Fruit fly (Drosophila melanogaster) whole organism, embryonic: ENCODE results near the gene CanB.

Experiments
- Aef1 ChIP-seq: fragments of 200-800 bp; sonication (Bioruptor generic); IDR thresholded peaks from 3 replicates; pipeline ENCODE4 v1.3.6; 2022; ENCODE audit warnings: missing biosample characterization, missing genetic modification characterization
- Awh ChIP-seq: fragments of 200-800 bp; sonication (Bioruptor generic); IDR thresholded peaks from 2 replicates; pipeline ENCODE4, ENCODE4 v1.3.6; 2022; ENCODE audit warnings: missing biosample characterization, missing genetic modification characterization
- Bteb2 ChIP-seq: fragments of 200-800 bp; sonication (Bioruptor generic); optimal IDR thresholded peaks from 2 replicates; lab custom pipeline; 2016; ENCODE audit warnings: missing biosample characterization, missing genetic modification characterization
- CG10147 ChIP-seq: fragments of 200-800 bp; sonication (Bioruptor generic); optimal IDR thresholded peaks from 2 replicates; lab custom pipeline; 2019; ENCODE audit warnings: missing biosample characterization, mild to moderate bottlenecking, missing genetic modification characterization, moderate library complexity
- CG10274 ChIP-seq: fragments of 200-800 bp; sonication (Bioruptor generic); optimal IDR thresholded peaks from 3 replicates; lab custom pipeline; 2017; ENCODE audit warnings: missing biosample characterization, mild to moderate bottlenecking, missing genetic modification characterization
- CG11504 ChIP-seq: fragments of 200-800 bp; sonication (Bioruptor generic); optimal IDR thresholded peaks from 3 replicates; lab custom pipeline; 2019; ENCODE audit warnings: missing biosample characterization, mild to moderate bottlenecking, missing genetic modification characterization, moderate library complexity
- CG11560 ChIP-seq: fragments of 200-800 bp; sonication (Bioruptor generic); IDR thresholded peaks from 3 replicates; pipeline ENCODE4 v1.3.6; 2022; ENCODE audit warnings: missing biosample characterization, missing genetic modification characterization
- CG14050 ChIP-seq: fragments of 200-800 bp; sonication (Bioruptor generic); IDR thresholded peaks from 3 replicates; pipeline ENCODE4 v1.3.6; 2022; ENCODE audit warnings: missing biosample characterization, missing genetic modification characterization
- CG1602 ChIP-seq: fragments of 200-800 bp; sonication (Bioruptor generic); optimal IDR thresholded peaks from 3 replicates; lab custom pipeline; 2016; ENCODE audit warnings: missing biosample characterization, missing genetic modification characterization
- CG1647 ChIP-seq: fragments of 200-800 bp; sonication (Bioruptor generic); optimal IDR thresholded peaks from 3 replicates; lab custom pipeline; 2016; ENCODE audit warnings: missing biosample characterization, missing genetic modification characterization
- CG17568 ChIP-seq: fragments of 200-800 bp; sonication (Bioruptor generic); optimal IDR thresholded peaks from 2 replicates; lab custom pipeline; 2018; ENCODE audit warnings: missing biosample characterization, mild to moderate bottlenecking, missing genetic modification characterization, moderate library complexity
- CG2116 ChIP-seq: fragments of 200-800 bp; sonication (Bioruptor generic); optimal IDR thresholded peaks from 3 replicates; lab custom pipeline; 2018; ENCODE audit warnings: missing biosample characterization, mild to moderate bottlenecking, missing genetic modification characterization
- CG31388 ChIP-seq: fragments of 200-800 bp; sonication (Bioruptor generic); optimal IDR thresholded peaks from 2 replicates; lab custom pipeline; 2016; ENCODE audit warnings: missing biosample characterization, missing genetic modification characterization
- CG34422 ChIP-seq: fragments of 200-800 bp; sonication (Bioruptor generic); IDR thresholded peaks from 3 replicates; pipeline ENCODE4 v1.3.6; 2022; ENCODE audit warnings: missing biosample characterization, missing genetic modification characterization
- CG3726 ChIP-seq: fragments of 200-800 bp; sonication (Bioruptor generic); IDR thresholded peaks from 3 replicates; pipeline ENCODE4, ENCODE4 v1.3.6; 2022; ENCODE audit warnings: missing biosample characterization, missing genetic modification characterization
- CG3847 ChIP-seq: fragments of 200-800 bp; sonication (Bioruptor generic); IDR thresholded peaks from 2 replicates; pipeline ENCODE4 v1.3.6; 2022; ENCODE audit warnings: missing biosample characterization, missing genetic modification characterization
- CG4360 ChIP-seq: fragments of 200-800 bp; sonication (Bioruptor generic); IDR thresholded peaks from 2 replicates; pipeline ENCODE4 v1.3.6; 2022; ENCODE audit warnings: missing biosample characterization, missing genetic modification characterization
- CG4820 ChIP-seq: fragments of 200-800 bp; sonication (Bioruptor generic); optimal IDR thresholded peaks from 3 replicates; lab custom pipeline; 2016; ENCODE audit warnings: missing biosample characterization, missing genetic modification characterization
- CG6254 ChIP-seq: fragments of 200-800 bp; sonication (Bioruptor generic); optimal IDR thresholded peaks from 3 replicates; lab custom pipeline; 2017; ENCODE audit warnings: mild to moderate bottlenecking, missing biosample characterization, missing genetic modification reagents, missing genetic modification characterization
- CG8944 ChIP-seq: fragments of 200-800 bp; sonication (Bioruptor generic); optimal IDR thresholded peaks from 3 replicates; lab custom pipeline; 2016; ENCODE audit warnings: missing biosample characterization, missing genetic modification characterization
- CG9215 ChIP-seq: fragments of 200-800 bp; sonication (Bioruptor generic); IDR thresholded peaks from 2 replicates; pipeline ENCODE4 v1.3.6; 2022; ENCODE audit warnings: missing biosample characterization, missing genetic modification characterization
- CG9932 ChIP-seq: fragments of 200-800 bp; sonication (Bioruptor generic); IDR thresholded peaks from 2 replicates; pipeline ENCODE4 v1.3.6; 2022; ENCODE audit warnings: missing biosample characterization, missing genetic modification characterization
- CTCF ChIP-seq: fragments of 200-800 bp; sonication (Bioruptor generic); optimal IDR thresholded peaks from 2 replicates; lab custom pipeline; 2017; ENCODE audit warnings: missing biosample characterization, mild to moderate bottlenecking, missing genetic modification characterization, moderate library complexity
- Camta ChIP-seq: fragments of 200-800 bp; sonication (Bioruptor generic); optimal IDR thresholded peaks from 2 replicates; lab custom pipeline; 2016; ENCODE audit warnings: missing biosample characterization, missing genetic modification characterization
- Chrac-16 ChIP-seq: fragments of 200-800 bp; sonication (Bioruptor generic); optimal IDR thresholded peaks from 3 replicates; lab custom pipeline; 2016; ENCODE audit warnings: missing biosample characterization, missing genetic modification characterization
- D ChIP-seq, 2 experiments: fragments of 200-800 bp in 1 of 2; fragments of >200 bp in 1 of 2; sonication (Bioruptor generic) in 1 of 2; optimal IDR thresholded peaks; 2 replicates in 1 of 2; 3 replicates in 1 of 2; lab custom pipeline; 2017; ENCODE audit warnings: mild to moderate bottlenecking in 1 of 2, missing biosample characterization in 1 of 2, missing genetic modification characterization in 1 of 2, missing genetic modification reagents in 1 of 2
- E2f2 ChIP-seq: fragments of 200-800 bp; sonication (Bioruptor generic); IDR thresholded peaks from 2 replicates; pipeline ENCODE4 v1.3.6; 2022; ENCODE audit warnings: missing biosample characterization, missing genetic modification characterization
- Eip74EF ChIP-seq, 2 experiments: fragments of 200-800 bp in 1 of 2; fragments of >200 bp in 1 of 2; sonication (Bioruptor generic) in 1 of 2; optimal IDR thresholded peaks; 2 replicates each; lab custom pipeline; 2017 to 2019; ENCODE audit warnings: missing biosample characterization in 2 of 2, missing genetic modification characterization in 2 of 2, mild to moderate bottlenecking in 1 of 2, moderate library complexity in 1 of 2
- Fer1 ChIP-seq: fragments of 200-800 bp; sonication (Bioruptor generic); optimal IDR thresholded peaks from 2 replicates; lab custom pipeline; 2017; ENCODE audit warnings: missing biosample characterization, mild to moderate bottlenecking, missing genetic modification characterization
- Fer2 ChIP-seq: fragments of 200-800 bp; sonication (Bioruptor generic); optimal IDR thresholded peaks from 2 replicates; lab custom pipeline; 2018; ENCODE audit warnings: missing biosample characterization, mild to moderate bottlenecking, missing genetic modification characterization, moderate library complexity
- HmgD ChIP-seq: fragments of 200-800 bp; sonication (Bioruptor generic); optimal IDR thresholded peaks from 3 replicates; lab custom pipeline; 2016; ENCODE audit warnings: missing biosample characterization, missing genetic modification characterization
- Lpt ChIP-seq: fragments of >200 bp; optimal IDR thresholded peaks from 2 replicates; lab custom pipeline; 2018; ENCODE audit warnings: missing biosample characterization, missing genetic modification characterization
- Meics ChIP-seq: fragments of 200-800 bp; sonication (Bioruptor generic); optimal IDR thresholded peaks from 2 replicates; lab custom pipeline; 2017; ENCODE audit warnings: missing biosample characterization, mild to moderate bottlenecking, missing genetic modification characterization
- Mes4 ChIP-seq: fragments of 200-800 bp; sonication (Bioruptor generic); optimal IDR thresholded peaks from 2 replicates; lab custom pipeline; 2016; ENCODE audit warnings: missing biosample characterization, missing genetic modification characterization
- Neu2 ChIP-seq: fragments of 200-800 bp; sonication (Bioruptor generic); optimal IDR thresholded peaks from 3 replicates; lab custom pipeline; 2016; ENCODE audit warnings: missing biosample characterization, missing genetic modification characterization, borderline replicate concordance
- Ravus ChIP-seq: fragments of 200-800 bp; sonication (Bioruptor generic); IDR thresholded peaks from 2 replicates; pipeline ENCODE4 v1.3.6; 2022; ENCODE audit warnings: missing biosample characterization, missing genetic modification characterization
- Trl ChIP-seq, 3 experiments: fragments of >200 bp in 2 of 3; fragments of 200-800 bp in 1 of 3; sonication (Bioruptor generic) in 1 of 3; optimal IDR thresholded peaks; 2 replicates in 1 of 3; 3 replicates in 2 of 3; lab custom pipeline; 2016 to 2017; ENCODE audit warnings: missing biosample characterization in 1 of 3, missing genetic modification characterization in 1 of 3
- ato ChIP-seq: fragments of 200-800 bp; sonication (Bioruptor generic); IDR thresholded peaks from 2 replicates; pipeline ENCODE4 v1.3.6; 2022; ENCODE audit warnings: missing biosample characterization, missing genetic modification characterization; ENCODE audit not compliant: partially characterized antibody
- chinmo ChIP-seq: fragments of 200-800 bp; sonication (Bioruptor generic); IDR thresholded peaks from 4 replicates; pipeline ENCODE4 v1.3.6; 2022; ENCODE audit warnings: missing biosample characterization, missing genetic modification characterization; ENCODE audit not compliant: partially characterized antibody
- ci ChIP-seq: fragments of 200-800 bp; sonication (Bioruptor generic); IDR thresholded peaks from 3 replicates; pipeline ENCODE4 v1.3.6; 2022; ENCODE audit warnings: missing biosample characterization, missing genetic modification characterization
- danr ChIP-seq: fragments of 200-800 bp; sonication (Bioruptor generic); IDR thresholded peaks from 2 replicates; pipeline ENCODE4 v1.3.6; 2022; ENCODE audit warnings: missing biosample characterization, missing genetic modification characterization
- dmrt99B ChIP-seq: fragments of 200-800 bp; sonication (Bioruptor generic); optimal IDR thresholded peaks from 2 replicates; lab custom pipeline; 2018; ENCODE audit warnings: missing biosample characterization, mild to moderate bottlenecking, missing genetic modification characterization, moderate library complexity
- grn ChIP-seq: fragments of 200-800 bp; sonication (Bioruptor generic); optimal IDR thresholded peaks from 3 replicates; lab custom pipeline; 2017; ENCODE audit warnings: missing biosample characterization, missing genetic modification characterization
- ham ChIP-seq: fragments of 200-800 bp; sonication (Bioruptor generic); IDR thresholded peaks from 2 replicates; pipeline ENCODE4 v1.3.6; 2022; ENCODE audit warnings: missing biosample characterization, missing genetic modification characterization
- hb ChIP-seq: fragments of 200-800 bp; sonication (Bioruptor generic); IDR thresholded peaks from 3 replicates; pipeline ENCODE4 v1.3.6; 2022; ENCODE audit warnings: missing biosample characterization, missing genetic modification characterization; ENCODE audit not compliant: partially characterized antibody
- jing ChIP-seq: fragments of 200-800 bp; sonication (Bioruptor generic); optimal IDR thresholded peaks from 2 replicates; lab custom pipeline; 2018; ENCODE audit warnings: missing biosample characterization, mild to moderate bottlenecking, missing genetic modification characterization
- kay ChIP-seq: fragments of 200-800 bp; sonication (Bioruptor generic); optimal IDR thresholded peaks from 2 replicates; lab custom pipeline; 2016; ENCODE audit warnings: missing biosample characterization, missing genetic modification characterization
- mam ChIP-seq: fragments of 200-800 bp; sonication (Bioruptor generic); optimal IDR thresholded peaks from 3 replicates; lab custom pipeline; 2016; ENCODE audit warnings: missing biosample characterization, missing genetic modification characterization
- slou ChIP-seq: fragments of 200-800 bp; sonication (Bioruptor generic); optimal IDR thresholded peaks from 3 replicates; lab custom pipeline; 2016; ENCODE audit warnings: missing biosample characterization, missing genetic modification characterization
- sqz ChIP-seq: fragments of 200-800 bp; sonication (Bioruptor generic); optimal IDR thresholded peaks from 3 replicates; lab custom pipeline; 2018; ENCODE audit warnings: missing biosample characterization, mild to moderate bottlenecking, missing genetic modification characterization
- wor ChIP-seq: fragments of 200-800 bp; sonication (Bioruptor generic); IDR thresholded peaks from 2 replicates; pipeline ENCODE4 v1.3.6; 2022; ENCODE audit warnings: missing biosample characterization, missing genetic modification characterization

CanB gene

dm6 chrX:5322459-5322883 is 9.8 kb upstream of the CanB start, which contains the start of gene Rnp4F (continued):
- TF ChIP-seq CG1602 (GFP tag; lab: Kevin White, UChicago) = peak; percentile 62
- TF ChIP-seq Fer2 (tag; lab: Kevin White, UChicago) = peak; percentile 16
- peak; percentile 47 for TF ChIP-seq slou (GFP tag; lab: Kevin White, UChicago)
- TF ChIP-seq CG11560 (tag; lab: Robert Waterston, UW) = peak; percentile 65; the same call in 2 of the 3 replicates
- peak; percentile 16 for TF ChIP-seq CTCF (GFP tag; lab: Kevin White, UChicago)
- peak; percentile 56 for TF ChIP-seq kay (GFP tag; lab: Kevin White, UChicago)
- TF ChIP-seq CG14050 (GFP tag; lab: Robert Waterston, UW) = peak; percentile 37; the same call in 1 of the 3 replicates
- TF ChIP-seq mam (GFP tag; lab: Kevin White, UChicago) = peak; percentile 88
- TF ChIP-seq Mes4 = peak; percentile 41
- TF ChIP-seq CG10274 (GFP tag; lab: Kevin White, UChicago) = peak; percentile 10
- no peak for TF ChIP-seq Awh
- TF ChIP-seq CG4360 = no peak
- peak; percentile 40; the same call in 1 of the 2 replicates for TF ChIP-seq wor (GFP tag; lab: Robert Waterston, UW)
- peak; percentile 18 for TF ChIP-seq CG10147 (GFP tag; lab: Kevin White, UChicago)
- no peak for TF ChIP-seq dmrt99B (tag; lab: Kevin White, UChicago)
- no peak for TF ChIP-seq CG11504 (tag; lab: Kevin White, UChicago)
- TF ChIP-seq Trl (optimal IDR thresholded peaks at IDR 0.05; lab: Kevin White, UChicago) = no peak
- peak; percentile 68 for TF ChIP-seq Trl (GFP tag; optimal IDR thresholded peaks at IDR 0.05; lab: Kevin White, UChicago)
- peak; percentile 66 for TF ChIP-seq Meics
- TF ChIP-seq ci (GFP tag; lab: Robert Waterston, UW) = peak; percentile 67; the same call in 2 of the 3 replicates
- no peak for TF ChIP-seq CG31388 (GFP tag; lab: Kevin White, UChicago)
- TF ChIP-seq Eip74EF (GFP tag; optimal IDR thresholded peaks at IDR 0.05; lab: Kevin White, UChicago) = no peak
- TF ChIP-seq Lpt = no peak
- TF ChIP-seq Ravus (GFP tag; lab: Robert Waterston, UW) = no peak
- peak; percentile 70 for TF ChIP-seq HmgD (GFP tag; lab: Kevin White, UChicago)
- no peak for TF ChIP-seq CG3726 (GFP tag; lab: Robert Waterston, UW)
- 0 out of 2 replicates have a peak, but pooled peaks have one; percentile 21 for TF ChIP-seq ato
- TF ChIP-seq CG3847 (GFP tag; lab: Robert Waterston, UW) = peak; percentile 83
- peak; percentile 52 for TF ChIP-seq E2f2 (GFP tag; lab: Robert Waterston, UW)
- TF ChIP-seq Camta (GFP tag; lab: Kevin White, UChicago) = peak; percentile 69
- peak; percentile 76 for TF ChIP-seq CG9215 (GFP tag; lab: Robert Waterston, UW)
- TF ChIP-seq hb (GFP tag; lab: Robert Waterston, UW) = peak; percentile 60; the same call in 2 of the 3 replicates
- TF ChIP-seq CG4820 (GFP tag; lab: Kevin White, UChicago) = peak; percentile 41
- TF ChIP-seq Fer1 (GFP tag; lab: Kevin White, UChicago) = peak; percentile 65
- TF ChIP-seq Neu2 (GFP tag; lab: Kevin White, UChicago) = no peak
- peak; percentile 90 for TF ChIP-seq CG9932 (GFP tag; lab: Robert Waterston, UW)
- TF ChIP-seq chinmo (GFP tag; lab: Robert Waterston, UW) = no peak
- TF ChIP-seq CG8944 (GFP tag; lab: Kevin White, UChicago) = peak; percentile 76
- TF ChIP-seq Bteb2 (GFP tag; lab: Kevin White, UChicago) = peak; percentile 59
- TF ChIP-seq CG17568 (GFP tag; lab: Kevin White, UChicago) = no peak
- TF ChIP-seq sqz (GFP tag; lab: Kevin White, UChicago) = peak; percentile 99
- peak; percentile 59 for TF ChIP-seq Chrac-16 (GFP tag; lab: Kevin White, UChicago)
- TF ChIP-seq CG2116 (GFP tag; lab: Kevin White, UChicago) = peak; percentile 52
- TF ChIP-seq CG1647 (GFP tag; lab: Kevin White, UChicago) = peak; percentile 65
- peak; percentile 67 for TF ChIP-seq Aef1 (GFP tag; lab: Robert Waterston, UW)
- no peak for TF ChIP-seq D (optimal IDR thresholded peaks at IDR 0.05; lab: Kevin White, UChicago)
- no peak for TF ChIP-seq D (GFP tag; optimal IDR thresholded peaks at IDR 0.05; lab: Kevin White, UChicago)
- no peak for TF ChIP-seq danr
- no peak for TF ChIP-seq CG6254 (GFP tag; lab: Kevin White, UChicago)
- TF ChIP-seq CG34422 (GFP tag; lab: Robert Waterston, UW) = peak; percentile 84
- no peak for TF ChIP-seq grn (GFP tag; lab: Kevin White, UChicago)
- peak; percentile 28; the same call in 1 of the 2 replicates for TF ChIP-seq ham (GFP tag; lab: Robert Waterston, UW)
- TF ChIP-seq jing (GFP tag; lab: Kevin White, UChicago) = no peak
